Fruit fly (Drosophila melanogaster) whole organism, prepupa: Measurements from ENCODE around the gene Spase12.

Source experiments
- CG10631 ChIP-seq: fragments of 200-800 bp; sonication (Bioruptor generic); optimal IDR thresholded peaks from 2 replicates; lab custom pipeline; 2016; ENCODE audit warnings: missing biosample characterization, missing genetic modification characterization
- CG10669 ChIP-seq: fragments of 200-800 bp; sonication (Bioruptor generic); optimal IDR thresholded peaks from 3 replicates; lab custom pipeline; 2018; ENCODE audit warnings: missing biosample characterization, mild to moderate bottlenecking, missing genetic modification characterization, moderate library complexity
- CG11294 ChIP-seq: fragments of 200-800 bp; sonication (Bioruptor generic); IDR thresholded peaks from 2 replicates; pipeline ENCODE4 v1.3.6; 2022; ENCODE audit warnings: missing biosample characterization, missing genetic modification characterization
- CG15336 ChIP-seq: fragments of 200-800 bp; sonication (Bioruptor generic); IDR thresholded peaks from 2 replicates; pipeline ENCODE4 v1.3.6; 2022; ENCODE audit warnings: missing biosample characterization, missing genetic modification characterization
- CG1621 ChIP-seq: fragments of 200-800 bp; sonication (Bioruptor generic); optimal IDR thresholded peaks from 3 replicates; lab custom pipeline; 2018; ENCODE audit warnings: missing biosample characterization, mild to moderate bottlenecking, missing genetic modification characterization
- CG16779 ChIP-seq: fragments of 200-800 bp; sonication (Bioruptor generic); optimal IDR thresholded peaks from 3 replicates; lab custom pipeline; 2017; ENCODE audit warnings: missing biosample characterization, mild to moderate bottlenecking, missing genetic modification characterization
- CG3032 ChIP-seq: fragments of 200-800 bp; optimal IDR thresholded peaks from 2 replicates; lab custom pipeline; 2019; ENCODE audit warnings: missing biosample characterization, mild to moderate bottlenecking, missing genetic modification characterization, moderate library complexity
- CG31627 ChIP-seq: fragments of 200-800 bp; sonication (Bioruptor generic); optimal IDR thresholded peaks from 3 replicates; lab custom pipeline; 2016; ENCODE audit warnings: missing biosample characterization, missing genetic modification characterization
- CG32006 ChIP-seq: fragments of 200-800 bp; sonication (Bioruptor generic); optimal IDR thresholded peaks from 3 replicates; lab custom pipeline; 2017; ENCODE audit warnings: missing biosample characterization, mild to moderate bottlenecking, missing genetic modification characterization
- CG34406 ChIP-seq: fragments of 200-800 bp; sonication (Bioruptor generic); optimal IDR thresholded peaks from 3 replicates; lab custom pipeline; 2016; ENCODE audit warnings: missing biosample characterization, missing genetic modification characterization
- CG3919 ChIP-seq: fragments of 200-800 bp; sonication (Bioruptor generic); optimal IDR thresholded peaks from 3 replicates; lab custom pipeline; 2016; ENCODE audit warnings: missing biosample characterization, missing genetic modification characterization
- CG4318 ChIP-seq: fragments of 200-800 bp; sonication (Bioruptor generic); optimal IDR thresholded peaks from 3 replicates; lab custom pipeline; 2017; ENCODE audit warnings: missing biosample characterization, mild to moderate bottlenecking, missing genetic modification characterization
- CG6163 ChIP-seq: fragments of 200-800 bp; sonication (Bioruptor generic); IDR thresholded peaks from 3 replicates; pipeline ENCODE4 v1.3.6; 2022; ENCODE audit warnings: missing biosample characterization, missing genetic modification characterization
- CG6792 ChIP-seq: fragments of 200-800 bp; sonication (Bioruptor generic); optimal IDR thresholded peaks from 3 replicates; lab custom pipeline; 2016; ENCODE audit warnings: missing biosample characterization, missing genetic modification characterization
- CG6808 ChIP-seq: fragments of 200-800 bp; sonication (Bioruptor generic); optimal IDR thresholded peaks from 3 replicates; lab custom pipeline; 2017; ENCODE audit warnings: missing biosample characterization, missing genetic modification characterization, mild to moderate bottlenecking, moderate library complexity, missing genetic modification reagents
- CG6854 ChIP-seq: fragments of 200-800 bp; sonication (Bioruptor generic); optimal IDR thresholded peaks from 2 replicates; lab custom pipeline; 2017; ENCODE audit warnings: missing biosample characterization, mild to moderate bottlenecking, missing genetic modification characterization
- CG8119 ChIP-seq: fragments of 200-800 bp; sonication (Bioruptor generic); IDR thresholded peaks from 3 replicates; pipeline ENCODE4 v1.3.6; 2022; ENCODE audit warnings: missing biosample characterization, missing genetic modification characterization
- CG8319 ChIP-seq: fragments of 200-800 bp; sonication (Bioruptor generic); optimal IDR thresholded peaks from 3 replicates; lab custom pipeline; 2016; ENCODE audit warnings: missing biosample characterization, missing genetic modification characterization
- CG8632 ChIP-seq: fragments of 200-800 bp; sonication (Bioruptor generic); optimal IDR thresholded peaks from 3 replicates; lab custom pipeline; 2016; ENCODE audit warnings: missing biosample characterization, missing genetic modification characterization
- CG9139 ChIP-seq: fragments of 200-800 bp; sonication (Bioruptor generic); optimal IDR thresholded peaks from 3 replicates; lab custom pipeline; 2017; ENCODE audit warnings: missing biosample characterization, mild to moderate bottlenecking, missing genetic modification characterization
- Eip75B ChIP-seq: fragments of 200-800 bp; sonication (Bioruptor generic); optimal IDR thresholded peaks from 3 replicates; lab custom pipeline; 2016; ENCODE audit warnings: missing biosample characterization, missing genetic modification characterization
- Eip78C ChIP-seq: fragments of 200-800 bp; sonication (Bioruptor generic); peaks from one replicate; lab custom pipeline; 2016; ENCODE audit warnings: missing biosample characterization, missing genetic modification characterization
- Eip93F ChIP-seq: fragments of 200-800 bp; sonication (Bioruptor generic); optimal IDR thresholded peaks from 2 replicates; lab custom pipeline; 2016; ENCODE audit warnings: missing biosample characterization, mild to moderate bottlenecking, missing genetic modification characterization
- Ets21C ChIP-seq: fragments of 200-800 bp; sonication (Bioruptor generic); optimal IDR thresholded peaks from 3 replicates; lab custom pipeline; 2016; ENCODE audit warnings: missing biosample characterization, missing genetic modification characterization
- Gug ChIP-seq: fragments of 200-800 bp; sonication (Bioruptor generic); IDR thresholded peaks from 2 replicates; pipeline ENCODE4 v1.3.6; 2022; ENCODE audit warnings: missing biosample characterization, missing genetic modification characterization
- Hr38 ChIP-seq: sonication (Bioruptor generic); optimal IDR thresholded peaks from 2 replicates; lab custom pipeline; 2016; ENCODE audit warnings: missing biosample characterization, missing genetic modification characterization
- Hr39 ChIP-seq: fragments of 200-800 bp; sonication (Bioruptor generic); optimal IDR thresholded peaks from 2 replicates; lab custom pipeline; 2016; ENCODE audit warnings: missing biosample characterization, missing genetic modification characterization
- Hr4 ChIP-seq: fragments of 200-800 bp; sonication (Bioruptor generic); optimal IDR thresholded peaks from 3 replicates; lab custom pipeline; 2016; ENCODE audit warnings: missing biosample characterization, missing genetic modification characterization
- Lpt ChIP-seq: fragments of 200-800 bp; sonication (Bioruptor generic); optimal IDR thresholded peaks from 3 replicates; lab custom pipeline; 2016; ENCODE audit warnings: missing biosample characterization, missing genetic modification characterization
- OdsH ChIP-seq: fragments of 200-800 bp; sonication (Bioruptor generic); optimal IDR thresholded peaks from 3 replicates; lab custom pipeline; 2016; ENCODE audit warnings: missing biosample characterization, missing genetic modification characterization
- Sox14 ChIP-seq: fragments of 200-800 bp; sonication (Bioruptor generic); optimal IDR thresholded peaks from 3 replicates; lab custom pipeline; 2016; ENCODE audit warnings: missing biosample characterization, missing genetic modification characterization
- achi ChIP-seq: fragments of 200-800 bp; sonication (Bioruptor generic); optimal IDR thresholded peaks from 3 replicates; lab custom pipeline; 2016; ENCODE audit warnings: missing biosample characterization, missing genetic modification characterization
- acj6 ChIP-seq: fragments of 200-800 bp; sonication (Bioruptor generic); optimal IDR thresholded peaks from 3 replicates; lab custom pipeline; 2016; ENCODE audit warnings: missing biosample characterization, missing genetic modification characterization
- cyc ChIP-seq: fragments of 200-800 bp; sonication (Bioruptor generic); optimal IDR thresholded peaks from 3 replicates; lab custom pipeline; 2016; ENCODE audit warnings: missing biosample characterization, missing genetic modification characterization
- dsx ChIP-seq: fragments of 200-800 bp; optimal IDR thresholded peaks from 3 replicates; lab custom pipeline; 2019; ENCODE audit warnings: missing biosample characterization, mild to moderate bottlenecking, missing genetic modification characterization, moderate library complexity; ENCODE audit not compliant: poor library complexity, severe bottlenecking
- eg ChIP-seq: fragments of 200-800 bp; sonication (Bioruptor generic); IDR thresholded peaks from 3 replicates; pipeline ENCODE4 v1.3.6; 2022; ENCODE audit warnings: missing biosample characterization, missing genetic modification characterization
- esn ChIP-seq: fragments of 200-800 bp; sonication (Bioruptor generic); optimal IDR thresholded peaks from 2 replicates; lab custom pipeline; 2016; ENCODE audit warnings: missing biosample characterization, mild to moderate bottlenecking, missing genetic modification characterization, moderate library complexity
- fd59A ChIP-seq: fragments of 200-800 bp; sonication (Bioruptor generic); optimal IDR thresholded peaks from 2 replicates; lab custom pipeline; 2017; ENCODE audit warnings: missing biosample characterization, mild to moderate bottlenecking, missing genetic modification characterization, missing genetic modification reagents
- fd85E ChIP-seq: fragments of 200-800 bp; sonication (Bioruptor generic); optimal IDR thresholded peaks from 3 replicates; lab custom pipeline; 2016; ENCODE audit warnings: missing biosample characterization, missing genetic modification characterization
- fkh ChIP-seq: fragments of 200-800 bp; sonication (Bioruptor generic); optimal IDR thresholded peaks from 3 replicates; lab custom pipeline; 2017; ENCODE audit warnings: missing biosample characterization, mild to moderate bottlenecking, missing genetic modification characterization, moderate library complexity
- net ChIP-seq: fragments of 200-800 bp; sonication (Bioruptor generic); optimal IDR thresholded peaks from 3 replicates; lab custom pipeline; 2016; ENCODE audit warnings: missing biosample characterization, missing genetic modification characterization
- salr ChIP-seq, 2 experiments: fragments of 200-800 bp; sonication (Bioruptor generic); optimal IDR thresholded peaks; 3 replicates each; lab custom pipeline; 2016 to 2018; ENCODE audit warnings: missing biosample characterization in 2 of 2, missing genetic modification characterization in 2 of 2, mild to moderate bottlenecking in 1 of 2
- ss ChIP-seq, 2 experiments: fragments of 200-800 bp; sonication (Bioruptor generic); optimal IDR thresholded peaks; 2 replicates in 1 of 2; 3 replicates in 1 of 2; lab custom pipeline; 2017 to 2018; ENCODE audit warnings: mild to moderate bottlenecking in 2 of 2, missing biosample characterization in 2 of 2, missing genetic modification characterization in 2 of 2, moderate library complexity in 1 of 2
- svp ChIP-seq: fragments of 200-800 bp; sonication (Bioruptor generic); peaks from one replicate; lab custom pipeline; 2016; ENCODE audit warnings: missing biosample characterization, missing genetic modification characterization

The Spase12 gene

DNA sequence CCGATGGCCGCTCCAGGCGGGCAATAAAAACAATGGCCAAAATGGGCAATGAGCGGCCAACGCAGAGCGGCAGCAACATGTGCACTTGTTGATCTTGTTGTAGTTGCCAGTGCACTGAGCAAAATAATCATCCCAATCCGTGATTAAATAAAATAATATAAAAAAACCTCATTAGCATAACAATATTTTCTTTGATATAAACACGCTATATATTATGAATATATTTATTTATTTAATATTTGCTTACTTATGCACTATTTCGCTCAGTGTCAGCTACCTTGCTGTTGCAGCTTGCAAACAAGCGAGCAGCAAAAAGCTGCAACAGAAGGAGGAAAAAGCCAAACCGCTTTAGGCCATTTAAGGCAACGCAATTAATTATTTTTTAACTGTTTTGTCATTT is 28.4 kb upstream of the Spase12 start (continued):
- TF ChIP-seq Eip93F (GFP tag; lab: Kevin White, UChicago) (peak; percentile 21), CG8119 (GFP tag; lab: Robert Waterston, UW) (peak; percentile 82), cyc (GFP tag; lab: Kevin White, UChicago) (peak; percentile 57), svp (GFP tag; lab: Kevin White, UChicago) (peak; percentile 78), Ets21C (peak; percentile 4), Sox14 (peak; percentile 3), salr (GFP tag; optimal IDR thresholded peaks at IDR 0.05; lab: Kevin White, UChicago) (peak; percentile 31 to 63), acj6 (GFP tag; lab: Kevin White, UChicago) (peak; percentile 72), Lpt (peak; percentile 60), CG1621 (peak; percentile 63), fd59A (peak; percentile 65), CG6854 (GFP tag; lab: Kevin White, UChicago) (peak; percentile 39), CG15336 (GFP tag; lab: Robert Waterston, UW) (peak; percentile 77), CG3032 (tag; lab: Kevin White, UChicago) (peak; percentile 80), CG8319 (GFP tag; lab: Kevin White, UChicago) (peak; percentile 46), Hr39 (GFP tag; lab: Kevin White, UChicago) (peak; percentile 6), CG6808 (GFP tag; lab: Kevin White, UChicago) (peak; percentile 81), CG11294 (GFP tag; lab: Robert Waterston, UW) (peak; percentile 15; the same call in 1 of the 2 replicates), eg (GFP tag; lab: Robert Waterston, UW) (peak; percentile 79), esn (GFP tag; lab: Kevin White, UChicago) (peak; percentile 69), achi (GFP tag; lab: Kevin White, UChicago) (peak; percentile 78), CG10669 (GFP tag; lab: Kevin White, UChicago) (peak; percentile 77), CG4318 (GFP tag; lab: Kevin White, UChicago) (peak; percentile 34), CG31627 (GFP tag; lab: Kevin White, UChicago) (peak; percentile 25), CG9139 (GFP tag; lab: Kevin White, UChicago) (peak; percentile 70), Hr38 (no peak), ss (GFP tag; optimal IDR thresholded peaks at IDR 0.05; lab: Kevin White, UChicago) (peak; percentile 70 to 86)

- no peak for TF ChIP-seq net (GFP tag; lab: Kevin White, UChicago)
- TF ChIP-seq CG6163 (GFP tag; lab: Robert Waterston, UW): no peak
- no peak for TF ChIP-seq Eip78C (GFP tag; lab: Kevin White, UChicago)
- no peak for TF ChIP-seq Ets21C
- TF ChIP-seq CG8319 (GFP tag; lab: Kevin White, UChicago): no peak
These were observed 27.5 kb upstream of the Spase12 start for dm6 chr3R:29518498-29518897.

dm6 chr3R:29517923-29518322 is 27.0 kb upstream of the Spase12 start:
- TF ChIP-seq CG3919 (GFP tag; lab: Kevin White, UChicago) (no peak), CG8319 (GFP tag; lab: Kevin White, UChicago) (no peak), CG6808 (GFP tag; lab: Kevin White, UChicago) (no peak), Gug (GFP tag; lab: Robert Waterston, UW) (no peak), CG16779 (no peak)

DNA sequence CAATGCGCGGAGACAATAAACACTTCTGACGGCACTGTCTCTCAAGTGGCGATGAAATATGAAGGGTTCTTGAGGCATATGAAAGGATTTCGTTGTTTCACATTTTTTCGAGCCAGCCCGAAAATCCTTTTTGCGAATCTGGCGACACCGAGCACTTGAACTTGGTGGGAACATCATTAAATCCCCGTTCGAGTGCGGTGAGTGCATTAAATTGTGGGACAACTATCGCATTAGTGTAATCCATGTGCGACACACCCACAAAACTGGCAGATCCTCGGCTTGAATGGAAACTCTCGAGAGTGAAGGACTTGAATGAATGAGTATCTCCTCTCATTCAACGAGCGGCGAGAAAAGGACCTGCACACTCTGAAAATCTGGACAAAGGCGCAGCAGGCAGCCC is 25.8 kb upstream of the Spase12 start:
- no peak for TF ChIP-seq CG32006

DNA sequence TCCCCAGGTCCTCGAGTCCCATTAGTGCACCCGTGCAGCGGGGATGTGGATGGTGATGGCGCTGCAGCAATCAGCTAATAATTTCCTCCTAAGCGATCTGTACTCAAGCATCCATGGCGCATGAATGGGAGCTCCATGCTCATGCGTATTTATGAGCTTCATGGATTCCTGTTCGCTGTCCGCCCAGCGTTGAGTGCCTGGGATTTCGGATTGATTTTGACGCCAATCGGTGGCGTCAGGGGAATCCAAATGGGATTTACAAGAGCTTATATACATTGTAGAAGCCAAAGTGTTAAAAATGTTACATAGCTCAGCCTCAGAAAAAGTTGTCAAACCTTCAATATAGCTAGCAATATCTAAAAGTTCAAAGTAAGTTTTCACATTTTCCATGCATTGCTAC is 24.5 kb upstream of the Spase12 start, which contains the start of gene ND-20L:
Gene ND-20L (plus strand): TSS at position 301 of the 400 bp plus-strand sequence.
- TF ChIP-seq CG15336 (GFP tag; lab: Robert Waterston, UW) (no peak), CG6808 (GFP tag; lab: Kevin White, UChicago) (no peak), CG6163 (GFP tag; lab: Robert Waterston, UW) (no peak), CG32006 (no peak), CG3032 (tag; lab: Kevin White, UChicago) (no peak), Eip75B (GFP tag; lab: Kevin White, UChicago) (no peak), CG31627 (GFP tag; lab: Kevin White, UChicago) (no peak), dsx (no peak), CG34406 (no peak), CG6792 (GFP tag; lab: Kevin White, UChicago) (no peak), fkh (no peak), CG8632 (GFP tag; lab: Kevin White, UChicago) (no peak), Hr4 (GFP tag; lab: Kevin White, UChicago) (no peak), fd85E (no peak), CG10631 (GFP tag; lab: Kevin White, UChicago) (no peak), OdsH (GFP tag; lab: Kevin White, UChicago) (no peak)
- TF ChIP-seq, all 60 proteins: peak for 0
